Worm (Caenorhabditis elegans) whole organism, L3 larva: ENCODE data around the gene K07F5.15.
A peak's percentile ranks its signal among the peaks of the same experiment; 100 is the strongest.

ENCODE experiments used
- ZK546.5 ChIP-seq: sonication (generic microtip); optimal IDR thresholded peaks from 2 replicates; lab custom pipeline; 2017; ENCODE audit warnings: missing biosample characterization, missing genetic modification characterization
- aly-2 ChIP-seq: fragments of 150-350 bp; optimal IDR thresholded peaks from 2 replicates; lab custom pipeline; 2014; ENCODE audit warnings: missing biosample characterization, missing genetic modification characterization
- ama-1 ChIP-seq: fragments of 150-350 bp; optimal IDR thresholded peaks from 2 replicates; lab custom pipeline; 2018
- ceh-16 ChIP-seq: sonication (generic microtip); optimal IDR thresholded peaks from 2 replicates; lab custom pipeline; 2017; ENCODE audit warnings: missing biosample characterization, missing genetic modification characterization
- ceh-28 ChIP-seq: fragments of 150-350 bp; optimal IDR thresholded peaks from 2 replicates; lab custom pipeline; 2014; ENCODE audit warnings: missing biosample characterization, missing genetic modification reagents, missing genetic modification characterization
- ceh-82 ChIP-seq: fragments of 150-350 bp; optimal IDR thresholded peaks from 2 replicates; lab custom pipeline; 2014; ENCODE audit warnings: missing biosample characterization, missing genetic modification characterization
- egl-27 ChIP-seq: sonication (generic microtip); optimal IDR thresholded peaks from 4 replicates; lab custom pipeline; 2017; ENCODE audit warnings: missing biosample characterization, missing genetic modification reagents, missing genetic modification characterization
- egl-5 ChIP-seq: fragments of 150-350 bp; optimal IDR thresholded peaks from 2 replicates; lab custom pipeline; 2017; ENCODE audit warnings: missing biosample characterization, missing genetic modification reagents, missing genetic modification characterization, inconsistent platforms
- elt-1 ChIP-seq: fragments of 150-350 bp; optimal IDR thresholded peaks from 2 replicates; lab custom pipeline; 2014; ENCODE audit warnings: missing biosample characterization, missing genetic modification characterization
- elt-2 ChIP-seq: sonication (generic microtip); optimal IDR thresholded peaks from 2 replicates; lab custom pipeline; 2016; ENCODE audit warnings: missing genetic modification reagents, mild to moderate bottlenecking, missing genetic modification characterization, missing compliant biosample characterization
- elt-3 ChIP-seq, 3 experiments: fragments of 150-350 bp in 1 of 3; sonication (generic microtip) in 2 of 3; optimal IDR thresholded peaks; 2 replicates in 2 of 3; 4 replicates in 1 of 3; lab custom pipeline; 2014 to 2017; ENCODE audit warnings: missing biosample characterization in 3 of 3, missing genetic modification characterization in 3 of 3
- eor-1 ChIP-seq, 2 experiments: fragments of 150-350 bp; optimal IDR thresholded peaks; 2 replicates each; lab custom pipeline; 2014 to 2018; ENCODE audit warnings: missing biosample characterization in 2 of 2, missing genetic modification characterization in 2 of 2
- fkh-10 ChIP-seq: sonication (generic microtip); optimal IDR thresholded peaks from 2 replicates; lab custom pipeline; 2017; ENCODE audit warnings: missing biosample characterization, missing genetic modification reagents, missing genetic modification characterization
- fos-1 ChIP-seq: fragments of 150-350 bp; optimal IDR thresholded peaks from 2 replicates; lab custom pipeline; 2014; ENCODE audit warnings: missing biosample characterization, missing genetic modification characterization
- hmg-11 ChIP-seq: sonication (generic microtip); optimal IDR thresholded peaks from 2 replicates; lab custom pipeline; 2016; ENCODE audit warnings: missing genetic modification characterization, missing compliant biosample characterization
- jun-1 ChIP-seq: fragments of 150-350 bp; optimal IDR thresholded peaks from 2 replicates; lab custom pipeline; 2014; ENCODE audit warnings: missing biosample characterization, missing genetic modification reagents, missing genetic modification characterization
- lin-15B ChIP-seq: fragments of 150-350 bp; optimal IDR thresholded peaks from 2 replicates; lab custom pipeline; 2014; ENCODE audit warnings: missing biosample characterization, missing genetic modification characterization
- lin-39 ChIP-seq: fragments of 150-350 bp; optimal IDR thresholded peaks from 2 replicates; lab custom pipeline; 2018; ENCODE audit warnings: missing biosample characterization, missing genetic modification reagents, missing genetic modification characterization
- lsy-12 ChIP-seq: sonication (generic microtip); optimal IDR thresholded peaks from 2 replicates; lab custom pipeline; 2016; ENCODE audit warnings: mild to moderate bottlenecking, missing genetic modification characterization, missing compliant biosample characterization
- mml-1 ChIP-seq: fragments of 150-350 bp; sonication (generic microtip); optimal IDR thresholded peaks from 3 replicates; lab custom pipeline; 2014; ENCODE audit warnings: missing biosample characterization, missing genetic modification characterization
- nfya-1 ChIP-seq: sonication (generic microtip); optimal IDR thresholded peaks from 2 replicates; lab custom pipeline; 2017; ENCODE audit warnings: missing genetic modification characterization, mild to moderate bottlenecking, missing compliant biosample characterization, antibody characterized with exemption, moderate library complexity; ENCODE audit not compliant: insufficient read depth
- nhr-11 ChIP-seq: fragments of 150-350 bp; optimal IDR thresholded peaks from 2 replicates; lab custom pipeline; 2014; ENCODE audit warnings: missing biosample characterization, missing genetic modification characterization
- nhr-23 ChIP-seq: fragments of 150-350 bp; optimal IDR thresholded peaks from 2 replicates; lab custom pipeline; 2014; ENCODE audit warnings: missing biosample characterization, missing genetic modification reagents, missing genetic modification characterization
- nhr-237 ChIP-seq: fragments of 150-350 bp; optimal IDR thresholded peaks from 2 replicates; lab custom pipeline; 2014; ENCODE audit warnings: missing biosample characterization, missing genetic modification characterization
- nhr-25 ChIP-seq: sonication (generic microtip); optimal IDR thresholded peaks from 2 replicates; lab custom pipeline; 2017; ENCODE audit warnings: missing biosample characterization, missing genetic modification characterization
- nhr-28 ChIP-seq: fragments of 150-350 bp; optimal IDR thresholded peaks from 2 replicates; lab custom pipeline; 2014; ENCODE audit warnings: missing biosample characterization, missing genetic modification characterization
- nhr-43 ChIP-seq: sonication (generic microtip); optimal IDR thresholded peaks from 2 replicates; lab custom pipeline; 2016; ENCODE audit warnings: mild to moderate bottlenecking, missing genetic modification characterization, missing compliant biosample characterization; ENCODE audit not compliant: poor library complexity, severe bottlenecking
- nhr-76 ChIP-seq: fragments of 150-350 bp; sonication (generic microtip); optimal IDR thresholded peaks from 5 replicates; lab custom pipeline; 2014; ENCODE audit warnings: missing biosample characterization, missing genetic modification characterization
- nhr-77 ChIP-seq: fragments of 150-350 bp; optimal IDR thresholded peaks from 2 replicates; lab custom pipeline; 2014; ENCODE audit warnings: missing biosample characterization, missing genetic modification characterization
- pha-4 ChIP-seq: fragments of 150-350 bp; optimal IDR thresholded peaks from 2 replicates; lab custom pipeline; 2014; ENCODE audit warnings: missing biosample characterization, missing genetic modification reagents, missing genetic modification characterization
- pqm-1 ChIP-seq: fragments of 150-350 bp; optimal IDR thresholded peaks from 2 replicates; lab custom pipeline; 2017; ENCODE audit warnings: missing biosample characterization, missing genetic modification characterization, inconsistent platforms
- sea-2 ChIP-seq: fragments of 150-350 bp; sonication (generic microtip); optimal IDR thresholded peaks from 4 replicates; lab custom pipeline; 2014; ENCODE audit warnings: missing biosample characterization, missing genetic modification reagents, missing genetic modification characterization
- skn-1 ChIP-seq: fragments of 150-350 bp; optimal IDR thresholded peaks from 2 replicates; lab custom pipeline; 2014; ENCODE audit warnings: missing biosample characterization, missing genetic modification characterization
- snpc-4 ChIP-seq: fragments of 150-350 bp; optimal IDR thresholded peaks from 2 replicates; lab custom pipeline; 2014; ENCODE audit warnings: missing biosample characterization, missing genetic modification characterization
- tbx-2 ChIP-seq: sonication (generic microtip); optimal IDR thresholded peaks from 2 replicates; lab custom pipeline; 2016; ENCODE audit warnings: mild to moderate bottlenecking, missing genetic modification characterization, missing compliant biosample characterization
- unc-39 ChIP-seq: sonication (generic microtip); optimal IDR thresholded peaks from 4 replicates; lab custom pipeline; 2017; ENCODE audit warnings: missing biosample characterization, missing genetic modification characterization
- zag-1 ChIP-seq: fragments of 150-350 bp; optimal IDR thresholded peaks from 2 replicates; lab custom pipeline; 2014; ENCODE audit warnings: missing biosample characterization, missing genetic modification characterization
- ztf-11 ChIP-seq: fragments of 150-350 bp; optimal IDR thresholded peaks from 2 replicates; lab custom pipeline; 2014; ENCODE audit warnings: missing biosample characterization, missing genetic modification characterization
- ztf-4 ChIP-seq: fragments of 150-350 bp; optimal IDR thresholded peaks from 2 replicates; lab custom pipeline; 2014; ENCODE audit warnings: missing biosample characterization, missing genetic modification characterization

Gene K07F5.15

DNA sequence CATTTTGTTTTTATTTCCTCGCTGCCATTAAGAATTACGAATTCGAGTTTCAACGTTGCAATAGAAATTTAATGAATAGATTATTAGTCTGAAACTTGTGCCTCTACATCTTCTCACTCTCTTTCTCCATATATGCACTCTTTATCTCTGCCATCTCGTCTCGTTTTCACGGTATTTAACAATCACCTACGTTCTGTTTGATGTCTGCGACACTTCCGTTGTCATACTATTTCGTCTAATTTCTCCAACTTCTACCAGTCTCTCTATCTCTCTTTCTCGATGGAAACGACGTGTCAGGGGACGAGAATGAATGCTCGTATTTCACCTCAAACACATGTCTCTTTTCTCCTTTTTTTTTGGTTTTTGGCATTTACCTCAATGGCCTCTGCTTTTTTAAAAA is 9.0 kb downstream of the K07F5.15 start (continued):
- no peak for TF ChIP-seq zag-1
- no peak for TF ChIP-seq ceh-16
- peak; percentile 67 for TF ChIP-seq nfya-1 (tag; lab: Kevin White, UChicago)
- TF ChIP-seq elt-2 (tag; lab: Kevin White, UChicago) = peak; percentile 53
- no peak for TF ChIP-seq fkh-10 (GFP tag; lab: Kevin White, UChicago)
- no peak for TF ChIP-seq sea-2
- TF ChIP-seq nhr-28 (tag; lab: Kevin White, UChicago) = no peak
- no peak for TF ChIP-seq ama-1 (lab: Kevin White, UChicago)
- TF ChIP-seq ZK546.5 (tag; lab: Kevin White, UChicago) = no peak
- no peak for TF ChIP-seq tbx-2 (tag; lab: Kevin White, UChicago)
- TF ChIP-seq hmg-11 (tag; lab: Kevin White, UChicago) = peak; percentile 44
- TF ChIP-seq aly-2 = no peak

DNA sequence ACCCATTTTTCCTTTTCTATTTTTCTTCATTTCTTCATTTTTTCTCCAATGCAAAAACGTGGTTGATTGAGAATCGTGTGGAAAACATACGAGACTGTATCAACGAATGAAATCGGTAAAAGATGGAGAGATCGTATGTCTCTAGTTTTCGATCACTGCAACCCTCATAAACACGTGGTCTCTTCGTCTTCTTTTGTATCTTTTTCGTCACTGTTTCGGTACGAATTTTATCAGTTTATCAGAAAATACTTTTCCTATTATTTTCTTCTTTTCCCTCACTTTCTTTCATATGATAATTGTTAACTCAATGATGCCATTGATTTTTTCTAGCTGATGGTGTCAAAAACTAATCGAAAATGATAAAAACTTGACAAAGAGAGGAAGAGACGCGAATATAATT is 10.8 kb downstream of the K07F5.15 start:
- peak; percentile 53 for TF ChIP-seq pha-4 (tag; lab: Kevin White, UChicago)
- peak; percentile 17 for TF ChIP-seq nhr-76
- TF ChIP-seq ztf-4 (tag; lab: Kevin White, UChicago) = no peak
- TF ChIP-seq nhr-23 (tag; lab: Kevin White, UChicago) = peak; percentile 58
- TF ChIP-seq jun-1 (tag; lab: Kevin White, UChicago) = peak; percentile 70
- TF ChIP-seq nhr-11 (tag; lab: Kevin White, UChicago) = no peak
- TF ChIP-seq ceh-28 (tag; lab: Kevin White, UChicago) = peak; percentile 14
- peak; percentile 81 for TF ChIP-seq elt-2 (tag; lab: Kevin White, UChicago)
- peak; percentile 50 for TF ChIP-seq pqm-1 (tag; lab: Kevin White, UChicago)
- TF ChIP-seq nhr-25 = peak; percentile 47
- TF ChIP-seq ceh-82 (tag; lab: Kevin White, UChicago) = no peak
- TF ChIP-seq lsy-12 (tag; lab: Kevin White, UChicago) = no peak
- no peak for TF ChIP-seq elt-3 (tag; optimal IDR thresholded peaks at IDR 0.05; lab: Kevin White, UChicago)
- peak; percentile 87 for TF ChIP-seq nhr-43 (tag; lab: Kevin White, UChicago)

ce11 chrIV:9878893-9879379 is 14.1 kb downstream of the K07F5.15 start, which contains the start of gene nhr-4:
TSS of gene nhr-4 (plus strand) at chrIV:9879329.
- TF ChIP-seq mml-1 = no peak
- TF ChIP-seq ZK546.5 (tag; lab: Kevin White, UChicago) = no peak
- no peak for TF ChIP-seq skn-1 (tag; lab: Kevin White, UChicago)
- no peak for TF ChIP-seq zag-1
- TF ChIP-seq lsy-12 (tag; lab: Kevin White, UChicago) = no peak
- no peak for TF ChIP-seq nhr-77
- no peak for TF ChIP-seq unc-39 (tag; lab: Kevin White, UChicago)
- no peak for TF ChIP-seq elt-2 (tag; lab: Kevin White, UChicago)
- no peak for TF ChIP-seq eor-1 (tag; optimal IDR thresholded peaks at IDR 0.05; lab: Kevin White, UChicago)
- TF ChIP-seq nhr-11 (tag; lab: Kevin White, UChicago) = no peak
- TF ChIP-seq elt-1 = no peak
- no peak for TF ChIP-seq aly-2
- no peak for TF ChIP-seq egl-27 (tag; lab: Kevin White, UChicago)
- no peak for TF ChIP-seq pha-4 (tag; lab: Kevin White, UChicago)
- no peak for TF ChIP-seq nhr-237 (tag; lab: Kevin White, UChicago)
- TF ChIP-seq nhr-28 (tag; lab: Kevin White, UChicago) = no peak
- TF ChIP-seq snpc-4 (tag; lab: Kevin White, UChicago) = no peak

DNA sequence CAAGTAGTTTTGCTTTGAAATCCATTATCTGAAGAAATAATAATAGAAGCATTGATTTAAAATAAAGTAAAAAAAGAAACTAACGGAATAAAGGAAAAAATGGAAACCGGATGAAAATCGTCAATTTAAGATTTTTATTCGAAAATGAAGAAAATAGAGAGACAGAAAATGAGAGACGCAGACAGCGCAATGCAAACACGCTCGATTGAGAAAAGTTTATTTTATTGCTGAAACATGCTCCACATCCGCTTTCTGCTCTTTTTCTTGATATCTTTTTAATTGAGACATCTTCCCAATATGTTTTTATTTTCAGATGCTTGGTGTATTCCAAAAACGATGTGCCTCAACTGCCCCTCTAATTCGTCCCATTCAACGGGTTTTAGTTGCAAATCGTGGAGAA is 19.4 kb downstream of the K07F5.15 start, which contains the start of the genes prp-18 and mccc-1:
prp-18 (minus strand) TSS at position 127 of the 400 bp plus-strand sequence.
mccc-1 (plus strand) TSS at position 314 of the 400 bp plus-strand sequence.
- TF ChIP-seq nhr-23 (tag; lab: Kevin White, UChicago) (no peak), egl-5 (tag; lab: Kevin White, UChicago) (peak; percentile 64), ceh-16 (no peak), fos-1 (tag; lab: Kevin White, UChicago) (no peak), lin-15B (tag; lab: Kevin White, UChicago) (peak; percentile 78), pqm-1 (tag; lab: Kevin White, UChicago) (peak; percentile 13), hmg-11 (tag; lab: Kevin White, UChicago) (peak; percentile 19), elt-2 (tag; lab: Kevin White, UChicago) (peak; percentile 34), nhr-28 (tag; lab: Kevin White, UChicago) (no peak), elt-3 (tag; optimal IDR thresholded peaks at IDR 0.05; lab: Kevin White, UChicago) (no peak), snpc-4 (tag; lab: Kevin White, UChicago) (peak; percentile 61), lin-39 (peak; percentile 59), ztf-4 (tag; lab: Kevin White, UChicago) (no peak), ztf-11 (tag; lab: Kevin White, UChicago) (no peak)
